Fruit fly (Drosophila melanogaster) whole organism, wandering third instar larva: ENCODE measurements around the gene Prtl99C.

Experiments used
- Abd-B ChIP-seq: fragments of >200 bp; optimal IDR thresholded peaks from 2 replicates; lab custom pipeline; 2017; ENCODE audit warnings: missing biosample characterization, missing genetic modification characterization
- Jra ChIP-seq: sonication (Bioruptor generic); optimal IDR thresholded peaks from 2 replicates; lab custom pipeline; 2016; ENCODE audit warnings: missing biosample characterization, missing genetic modification characterization
- OdsH ChIP-seq: fragments of 200-800 bp; sonication (Bioruptor generic); optimal IDR thresholded peaks from 2 replicates; lab custom pipeline; 2016; ENCODE audit warnings: missing biosample characterization, mild to moderate bottlenecking, missing genetic modification characterization
- fru ChIP-seq: fragments of 200-800 bp; sonication (Bioruptor generic); optimal IDR thresholded peaks from 3 replicates; lab custom pipeline; 2016; ENCODE audit warnings: missing biosample characterization, mild to moderate bottlenecking, missing genetic modification characterization
- h ChIP-seq: fragments of 200-800 bp; sonication (Bioruptor generic); optimal IDR thresholded peaks from 3 replicates; lab custom pipeline; 2016; ENCODE audit warnings: missing biosample characterization, mild to moderate bottlenecking, missing genetic modification characterization
- jim ChIP-seq: fragments of 175-275, 200-325 bp; sonication (Bioruptor generic); optimal IDR thresholded peaks from 2 replicates; lab custom pipeline; 2016; ENCODE audit warnings: missing biosample characterization, mild to moderate bottlenecking, missing genetic modification characterization
- sage ChIP-seq: fragments of 200-800 bp; sonication (Bioruptor generic); optimal IDR thresholded peaks from 2 replicates; lab custom pipeline; 2016; ENCODE audit warnings: missing biosample characterization, mild to moderate bottlenecking, missing genetic modification characterization

DNA sequence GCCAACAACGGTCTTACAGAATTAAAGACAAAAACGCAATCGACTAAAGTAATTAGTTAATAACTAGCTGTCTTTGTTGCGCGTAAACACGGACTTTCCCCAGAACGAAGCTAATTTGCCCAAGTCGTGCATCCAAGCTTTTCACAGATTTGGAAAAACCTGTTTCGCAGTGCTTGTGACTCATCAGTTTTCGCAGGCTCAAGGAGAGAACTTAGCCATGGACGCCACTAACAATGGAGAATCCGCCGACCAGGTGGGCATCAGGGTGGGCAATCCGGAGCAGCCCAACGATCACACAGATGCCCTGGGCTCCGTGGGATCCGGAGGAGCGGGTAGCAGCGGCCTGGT lies 36.1 kb upstream of the Prtl99C start:
- TF ChIP-seq sage (GFP tag; lab: Kevin White, UChicago) (no peak), Jra (GFP tag; lab: Kevin White, UChicago) (no peak), fru (GFP tag; lab: Kevin White, UChicago) (no peak), jim (no peak), h (GFP tag; lab: Kevin White, UChicago) (no peak), OdsH (GFP tag; lab: Kevin White, UChicago) (no peak), Abd-B (GFP tag; lab: Kevin White, UChicago) (no peak)
